Fruit fly (Drosophila melanogaster) whole organism, wandering third instar larva: ENCODE results near the gene PGRP-LC.

Experiments used
- Mio ChIP-seq: sonication (Bioruptor generic); optimal IDR thresholded peaks from 2 replicates; lab custom pipeline; 2016; ENCODE audit warnings: missing biosample characterization, missing genetic modification characterization
- OdsH ChIP-seq: fragments of 200-800 bp; sonication (Bioruptor generic); optimal IDR thresholded peaks from 2 replicates; lab custom pipeline; 2016; ENCODE audit warnings: missing biosample characterization, mild to moderate bottlenecking, missing genetic modification characterization
- br ChIP-seq: fragments of 200-800 bp; sonication (Bioruptor generic); optimal IDR thresholded peaks from 2 replicates; lab custom pipeline; 2016; ENCODE audit warnings: missing biosample characterization, missing genetic modification characterization
- pan ChIP-seq: fragments of >200 bp; optimal IDR thresholded peaks from 2 replicates; lab custom pipeline; 2017
- rgr ChIP-seq: fragments of 200-800 bp; sonication (Bioruptor generic); optimal IDR thresholded peaks from 3 replicates; lab custom pipeline; 2016; ENCODE audit warnings: missing biosample characterization, mild to moderate bottlenecking, missing genetic modification characterization
- usp ChIP-seq: fragments of >200 bp; optimal IDR thresholded peaks from 2 replicates; lab custom pipeline; 2017; ENCODE audit warnings: missing biosample characterization, missing genetic modification characterization

DNA sequence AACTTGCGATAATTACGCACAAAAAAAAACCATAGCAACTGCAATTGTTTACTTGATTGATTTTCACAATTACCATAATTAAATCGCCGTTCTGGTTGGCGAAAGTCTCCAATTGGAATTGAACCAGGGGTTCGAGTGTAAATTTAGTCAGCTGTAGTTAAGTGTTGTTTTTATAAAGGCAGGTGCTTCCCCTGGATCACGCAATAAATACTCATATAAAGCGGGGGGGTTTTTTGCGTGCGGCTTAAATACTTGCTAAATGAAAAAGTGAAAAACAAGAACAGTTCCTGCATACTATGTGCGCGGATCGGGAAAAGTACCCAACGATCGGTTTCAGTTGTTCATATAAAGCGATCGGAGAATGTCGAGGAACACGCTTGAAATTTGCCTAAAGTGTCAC, 5.4 kb downstream of the PGRP-LC start:
- TF ChIP-seq Mio (GFP tag; lab: Kevin White, UChicago) (no peak), usp (no peak), pan (lab: Kevin White, UChicago) (no peak), OdsH (GFP tag; lab: Kevin White, UChicago) (no peak), rgr (no peak), br (GFP tag; lab: Kevin White, UChicago) (no peak)
